Worm (Caenorhabditis elegans) whole organism, L4/young adult: ENCODE measurements around the gene Y60A9.1.

ENCODE experiments used
- W03F9.2 ChIP-seq: fragments of 150-350 bp; optimal IDR thresholded peaks from 2 replicates; lab custom pipeline; 2014; ENCODE audit warnings: missing biosample characterization, missing genetic modification characterization
- dao-5 ChIP-seq: sonication (generic microtip); optimal IDR thresholded peaks from 2 replicates; lab custom pipeline; 2016; ENCODE audit warnings: missing genotype, missing genetic modification characterization, moderate library complexity, missing compliant biosample characterization
- him-1 ChIP-seq: sonication (generic microtip); optimal IDR thresholded peaks from 2 replicates; lab custom pipeline; 2016; ENCODE audit warnings: missing genotype, missing genetic modification reagents, missing genetic modification characterization, missing compliant biosample characterization

DNA sequence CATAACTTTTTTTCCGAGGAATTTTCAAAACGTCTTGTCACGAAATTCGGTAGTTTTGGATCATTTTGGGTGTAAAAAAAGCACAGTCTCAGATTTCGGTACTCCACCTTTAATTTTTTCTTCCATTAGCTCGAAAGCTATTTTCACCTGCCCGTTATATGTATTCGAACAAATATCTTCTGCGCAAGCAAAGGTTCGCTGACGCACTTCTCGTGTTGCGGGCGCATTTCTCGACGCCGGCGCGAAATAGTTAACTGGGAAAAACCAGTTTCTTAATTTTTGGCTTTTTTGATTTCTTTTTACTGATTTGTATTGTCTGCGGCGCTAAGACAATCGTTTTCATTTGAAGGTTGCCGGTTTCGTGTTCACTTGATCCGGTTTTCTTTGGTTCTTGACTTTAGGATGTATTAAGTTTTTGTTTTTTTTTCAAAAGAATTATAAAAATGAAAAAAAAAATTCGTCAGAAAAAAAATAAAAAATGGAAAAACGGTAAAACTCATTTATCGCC is 40.5 kb upstream of the Y60A9.1 start:
- no peak for TF ChIP-seq W03F9.2
- TF ChIP-seq dao-5, result no peak
- TF ChIP-seq him-1 (tag; lab: Kevin White, UChicago), result no peak
